Fruit fly (Drosophila melanogaster): ENCODE data around the gene CG31457.

The CG31457 gene

DNA sequence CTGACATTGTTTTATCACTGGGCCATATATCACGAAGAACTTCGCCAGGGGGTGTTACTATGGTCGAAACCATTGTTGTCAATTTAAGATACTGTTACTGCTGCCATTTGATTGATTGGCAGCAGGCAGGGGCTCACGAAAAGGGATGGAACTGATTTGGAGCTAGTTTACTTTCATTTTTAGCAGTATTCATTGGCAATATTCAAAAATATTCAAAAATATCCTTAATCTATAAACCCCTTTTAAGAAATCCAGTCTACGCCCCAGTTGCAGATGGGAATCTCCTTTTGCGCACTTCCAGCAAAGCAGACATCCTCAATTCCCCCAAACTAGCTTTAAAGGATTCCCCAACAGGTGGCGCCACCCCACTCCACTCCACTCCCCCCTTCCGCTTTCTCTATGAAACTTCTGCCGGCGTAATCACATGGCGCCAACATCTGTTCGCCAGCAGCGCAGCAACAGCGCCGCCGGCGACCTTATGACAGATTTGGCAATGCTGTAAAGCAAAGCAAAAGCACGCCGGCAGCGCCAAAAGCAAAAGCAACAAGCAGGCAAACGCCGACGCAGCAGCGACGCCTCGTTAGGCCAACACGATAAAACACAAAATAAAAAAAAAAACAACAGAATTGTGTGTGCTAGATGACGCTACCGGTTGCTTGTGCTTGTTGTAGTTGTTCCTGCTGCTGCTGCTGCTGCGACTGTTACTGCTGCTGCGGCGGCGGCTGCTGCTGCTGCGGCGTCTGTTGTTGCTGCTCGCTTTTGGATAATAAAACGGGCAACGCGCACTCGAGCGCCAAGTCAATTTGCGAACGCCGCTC lies 39.9 kb upstream of the CG31457 start, which contains the start of gene Irk1 (continued):
- peak; percentile 51 for TF ChIP-seq scrt (GFP tag; optimal IDR thresholded peaks at IDR 0.05)
- peak; percentile 2 for TF ChIP-seq dmrt99B (tag; optimal IDR thresholded peaks at IDR 0.05)
- TF ChIP-seq Dbx (GFP tag; IDR thresholded peaks at IDR 0.05): 0 out of 3 replicates have a peak, but pooled peaks have one; percentile 24
- TF ChIP-seq kay (GFP tag; optimal IDR thresholded peaks at IDR 0.05): no peak
- peak; percentile 24; the same call in 1 of the 2 replicates for TF ChIP-seq Ada2b (GFP tag; IDR thresholded peaks at IDR 0.05)
- 0 out of 3 replicates have a peak, but pooled peaks have one; percentile 23 for TF ChIP-seq CG7357 (GFP tag; IDR thresholded peaks at IDR 0.05)
- TF ChIP-seq Dref (GFP tag; IDR thresholded peaks at IDR 0.05): no peak
- TF ChIP-seq Vsx1 (GFP tag; optimal IDR thresholded peaks at IDR 0.05): no peak
- peak; percentile 83 for TF ChIP-seq Med (GFP tag)
- TF ChIP-seq Drgx (GFP tag; IDR thresholded peaks at IDR 0.05): peak; percentile 23; the same call in 1 of the 2 replicates
- peak; percentile 72 for TF ChIP-seq Ets65A (GFP tag)
- TF ChIP-seq CG13624 (GFP tag; optimal IDR thresholded peaks at IDR 0.05): no peak
- no peak for TF ChIP-seq CG8281 (tag; optimal IDR thresholded peaks at IDR 0.05)
- no peak for TF ChIP-seq PHDP (tag; optimal IDR thresholded peaks at IDR 0.05)
- TF ChIP-seq en (GFP tag; optimal IDR thresholded peaks at IDR 0.05): no peak
- TF ChIP-seq HLH3B (GFP tag; IDR thresholded peaks at IDR 0.05): peak; percentile 32; the same call in 1 of the 2 replicates
- TF ChIP-seq repo (GFP tag; optimal IDR thresholded peaks at IDR 0.05): no peak
- TF ChIP-seq CG15479 (GFP tag; optimal IDR thresholded peaks at IDR 0.05): no peak
- no peak for TF ChIP-seq CG4730 (GFP tag; IDR thresholded peaks at IDR 0.05)
- no peak for TF ChIP-seq Asciz (GFP tag; optimal IDR thresholded peaks at IDR 0.05)

DNA sequence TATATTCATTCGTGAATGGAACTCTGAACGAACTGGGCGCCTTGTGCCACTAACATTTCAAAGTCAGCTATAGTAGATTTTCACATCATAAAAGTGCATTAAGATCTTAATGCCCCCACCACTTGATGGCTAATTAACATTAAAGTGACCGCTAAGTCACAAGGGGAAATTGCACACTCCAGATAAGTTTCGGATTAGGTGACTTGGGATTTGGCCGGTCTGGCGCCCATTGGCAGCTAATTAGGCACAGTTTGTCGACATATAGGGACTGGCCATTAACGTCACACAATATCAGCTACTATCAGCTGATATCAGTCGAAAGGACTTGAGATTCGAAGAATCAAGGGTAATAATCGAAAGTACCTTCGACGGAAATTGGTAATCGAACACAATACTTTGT lies 36.8 kb upstream of the CG31457 start:
- no peak for TF ChIP-seq CG3163 (GFP tag; optimal IDR thresholded peaks at IDR 0.05)
- TF ChIP-seq wor (GFP tag; IDR thresholded peaks at IDR 0.05): no peak
- TF ChIP-seq CG4328 (GFP tag; optimal IDR thresholded peaks at IDR 0.05): no peak
- TF ChIP-seq schlank (tag; optimal IDR thresholded peaks at IDR 0.05): no peak

dm6 chr3R:23164134-23164533 lies 36.4 kb upstream of the CG31457 start:
- TF ChIP-seq cato (GFP tag; optimal IDR thresholded peaks at IDR 0.05; ENCODE audit: borderline replicate concordance) (no peak), Atf3 (GFP tag; optimal IDR thresholded peaks at IDR 0.05) (no peak), CG11560 (tag; IDR thresholded peaks at IDR 0.05) (no peak), cad (GFP tag; optimal IDR thresholded peaks at IDR 0.05) (no peak), cas (GFP tag; IDR thresholded peaks at IDR 0.05) (no peak), sug (tag; optimal IDR thresholded peaks at IDR 0.05) (no peak), Six4 (GFP tag; optimal IDR thresholded peaks at IDR 0.05) (no peak), CG9817 (tag; optimal IDR thresholded peaks at IDR 0.05) (no peak), dmrt99B (tag; optimal IDR thresholded peaks at IDR 0.05) (no peak), Dll (GFP tag; IDR thresholded peaks at IDR 0.05; ENCODE audit: partially characterized antibody) (no peak), E2f2 (GFP tag; IDR thresholded peaks at IDR 0.05) (no peak)

DNA sequence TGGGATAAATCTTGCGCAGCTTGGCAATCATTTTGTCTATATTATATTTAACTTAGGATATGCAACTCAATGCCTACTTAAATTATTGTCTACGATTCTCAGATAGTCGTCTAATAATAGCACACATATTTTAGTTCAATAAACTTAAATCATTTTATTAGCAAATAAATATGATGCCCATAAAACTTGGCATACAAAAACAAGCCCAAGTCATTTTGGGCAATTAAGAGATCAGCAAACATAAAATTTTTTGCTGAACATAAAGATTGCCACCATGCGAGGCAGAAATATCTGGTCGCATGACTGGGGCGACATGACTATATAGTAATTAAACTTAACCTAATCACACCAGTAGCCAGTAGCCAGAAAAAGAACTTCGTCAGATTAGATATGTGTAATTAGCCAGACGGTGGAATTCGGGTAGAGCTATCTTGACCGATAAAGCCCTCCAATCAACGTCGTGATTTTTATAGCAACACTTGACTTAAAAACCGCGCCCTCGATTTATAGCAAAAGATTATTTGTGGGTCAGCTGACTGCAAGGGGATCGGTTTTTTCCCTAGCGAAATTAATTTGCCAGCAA lies 33.6 kb upstream of the CG31457 start, which contains the start of gene CG13829:
TSS of gene CG13829 (minus strand) at position 51 of the 583 bp plus-strand sequence.
- TF ChIP-seq org-1 (GFP tag; optimal IDR thresholded peaks at IDR 0.05): no peak
- no peak for TF ChIP-seq CG4424 (GFP tag; optimal IDR thresholded peaks at IDR 0.05)
- no peak for TF ChIP-seq CG3163 (GFP tag; optimal IDR thresholded peaks at IDR 0.05)
- no peak for TF ChIP-seq Taf1 (GFP tag; IDR thresholded peaks at IDR 0.05)
- TF ChIP-seq Xrp1 (GFP tag; IDR thresholded peaks at IDR 0.05): no peak
- no peak for TF ChIP-seq CG6254 (GFP tag; optimal IDR thresholded peaks at IDR 0.05)
- TF ChIP-seq CG2120 (GFP tag; optimal IDR thresholded peaks at IDR 0.05): no peak
- no peak for TF ChIP-seq HmgD (GFP tag; optimal IDR thresholded peaks at IDR 0.05)
- TF ChIP-seq hb (GFP tag; IDR thresholded peaks at IDR 0.05; ENCODE audit: partially characterized antibody): no peak
- TF ChIP-seq H2.0 (GFP tag; IDR thresholded peaks at IDR 0.05): no peak
- no peak for TF ChIP-seq Usf (GFP tag; optimal IDR thresholded peaks at IDR 0.05)
- TF ChIP-seq HLHmδ (GFP tag; optimal IDR thresholded peaks at IDR 0.05): no peak
- TF ChIP-seq gce (GFP tag; IDR thresholded peaks at IDR 0.05): no peak
- no peak for TF ChIP-seq tll (GFP tag; optimal IDR thresholded peaks at IDR 0.05)
